Worm (Caenorhabditis elegans) whole organism, L4 larva: Measurements from ENCODE around the gene clec-2.

Experiments
- Y105C5A.15 ChIP-seq: fragments of 200-800 bp; sonication (Bioruptor generic); IDR thresholded peaks from 2 replicates; pipeline ENCODE4 v1.3.6; 2022; ENCODE audit warnings: missing genetic modification characterization, missing compliant biosample characterization
- ceh-44 ChIP-seq: fragments of 200-800 bp; sonication (Bioruptor generic); IDR thresholded peaks from 2 replicates; pipeline ENCODE4 v1.3.6; 2022; ENCODE audit warnings: missing genetic modification reagents, missing genetic modification characterization, missing compliant biosample characterization
- egl-27 ChIP-seq: sonication (generic microtip); optimal IDR thresholded peaks from 3 replicates; lab custom pipeline; 2017; ENCODE audit warnings: missing biosample characterization, missing genetic modification reagents, missing genetic modification characterization
- fkh-10 ChIP-seq: fragments of 150-350 bp; optimal IDR thresholded peaks from 2 replicates; lab custom pipeline; 2014; ENCODE audit warnings: missing biosample characterization, missing genetic modification reagents, missing genetic modification characterization
- hmg-1.1 ChIP-seq: fragments of 200-800 bp; sonication (Bioruptor generic); IDR thresholded peaks from 2 replicates; pipeline ENCODE4 v1.3.6; 2022; ENCODE audit warnings: missing genetic modification reagents, missing genetic modification characterization, missing compliant biosample characterization
- lin-15B ChIP-seq: fragments of 150-350 bp; sonication (generic microtip); optimal IDR thresholded peaks from 3 replicates; lab custom pipeline; 2014; ENCODE audit warnings: missing biosample characterization, missing genetic modification characterization
- lin-38 ChIP-seq: fragments of 200-800 bp; sonication (Bioruptor generic); IDR thresholded peaks from 2 replicates; pipeline ENCODE4 v1.3.6; 2022; ENCODE audit warnings: missing genetic modification reagents, missing genetic modification characterization, missing compliant biosample characterization
- lsy-2 ChIP-seq, 2 experiments: fragments of 150-350 bp in 1 of 2; sonication (generic microtip) in 1 of 2; optimal IDR thresholded peaks; 2 replicates each; lab custom pipeline; 2014 to 2017; ENCODE audit warnings: missing biosample characterization in 2 of 2, missing genetic modification characterization in 2 of 2
- mes-2 ChIP-seq: sonication (generic microtip); optimal IDR thresholded peaks from 2 replicates; lab custom pipeline; 2016; ENCODE audit warnings: missing genotype, mild to moderate bottlenecking, missing genetic modification characterization, missing compliant biosample characterization; ENCODE audit not compliant: poor library complexity, severe bottlenecking
- nhr-25 ChIP-seq: sonication (generic microtip); optimal IDR thresholded peaks from 2 replicates; lab custom pipeline; 2017; ENCODE audit warnings: missing genetic modification characterization, mild to moderate bottlenecking, missing compliant biosample characterization, antibody characterized with exemption, moderate library complexity, borderline replicate concordance; ENCODE audit not compliant: insufficient read depth
- nhr-76 ChIP-seq: fragments of 150-350 bp; optimal IDR thresholded peaks from 2 replicates; lab custom pipeline; 2014; ENCODE audit warnings: missing biosample characterization, missing genetic modification characterization
- pha-4 ChIP-seq, 2 experiments: fragments of 150-350 bp in 1 of 2; fragments of 200-800 bp in 1 of 2; sonication (Bioruptor generic) in 1 of 2; IDR thresholded peaks in 1 of 2; optimal IDR thresholded peaks in 1 of 2; 2 replicates each; pipeline versions ENCODE4 v1.3.6 to Lab custom; 2014 to 2022; ENCODE audit warnings: missing genetic modification characterization in 2 of 2, missing genetic modification reagents in 2 of 2, missing biosample characterization in 1 of 2, missing compliant biosample characterization in 1 of 2
- snpc-4 ChIP-seq: fragments of 150-350 bp; optimal IDR thresholded peaks from 2 replicates; lab custom pipeline; 2014; ENCODE audit warnings: missing biosample characterization, missing genetic modification characterization
- zip-2 ChIP-seq: fragments of 150-350 bp; optimal IDR thresholded peaks from 2 replicates; lab custom pipeline; 2014; ENCODE audit warnings: missing biosample characterization, missing genetic modification characterization

ce11 chrII:3065086-3065485, 41.9 kb upstream of the clec-2 start:
- no peak for TF ChIP-seq lin-38 (GFP tag; lab: Robert Waterston, UW)
- no peak for TF ChIP-seq zip-2
- no peak for TF ChIP-seq mes-2
- TF ChIP-seq snpc-4 (tag; lab: Kevin White, UChicago): no peak
- TF ChIP-seq egl-27 (tag; lab: Kevin White, UChicago): no peak
- TF ChIP-seq lsy-2 (tag; optimal IDR thresholded peaks at IDR 0.05; lab: Kevin White, UChicago): no peak
- TF ChIP-seq Y105C5A.15 (GFP tag; lab: Robert Waterston, UW): no peak
- TF ChIP-seq lin-15B (tag; lab: Kevin White, UChicago): no peak
- no peak for TF ChIP-seq pha-4 (GFP tag; IDR thresholded peaks at IDR 0.05; lab: Robert Waterston, UW)
- TF ChIP-seq pha-4 (tag; optimal IDR thresholded peaks at IDR 0.05; lab: Kevin White, UChicago): no peak
- no peak for TF ChIP-seq fkh-10 (GFP tag; lab: Kevin White, UChicago)
- TF ChIP-seq hmg-1.1: no peak
- no peak for TF ChIP-seq nhr-25 (tag; lab: Kevin White, UChicago)
- no peak for TF ChIP-seq ceh-44 (GFP tag; lab: Robert Waterston, UW)
- no peak for TF ChIP-seq nhr-76 (tag; lab: Kevin White, UChicago)
